Fruit fly (Drosophila melanogaster): ENCODE measurements around the gene CG14187.

dm6 chr3L:20126106-20126505 is 13.5 kb upstream of the CG14187 start:
- TF ChIP-seq Dif (GFP tag; optimal IDR thresholded peaks at IDR 0.05; ENCODE audit: partially characterized antibody) (no peak), rgr (GFP tag; optimal IDR thresholded peaks at IDR 0.05) (no peak), HLH106 (tag; optimal IDR thresholded peaks at IDR 0.05) (no peak), Hr78 (GFP tag; optimal IDR thresholded peaks at IDR 0.05) (no peak), pan (optimal IDR thresholded peaks at IDR 0.05) (no peak), Dfd (GFP tag; optimal IDR thresholded peaks at IDR 0.05) (no peak), Jra (GFP tag; optimal IDR thresholded peaks at IDR 0.05) (no peak), lola (GFP tag; optimal IDR thresholded peaks at IDR 0.05) (no peak), fru (GFP tag; optimal IDR thresholded peaks at IDR 0.05) (no peak), woc (GFP tag; optimal IDR thresholded peaks at IDR 0.05) (no peak)

Measured in whole organism, wandering third instar larva.